Fruit fly (Drosophila melanogaster): ENCODE data around the gene CG11226.

The CG11226 gene

dm6 chr3L:22871845-22872361 is 35.0 kb downstream of the CG11226 start, which contains the start of the genes CG11109 and Arf1 (continued):
- TF ChIP-seq BEAF-32 (GFP tag; optimal IDR thresholded peaks at IDR 0.05), result peak; percentile 76
- TF ChIP-seq sna (GFP tag; IDR thresholded peaks at IDR 0.05; ENCODE audit: partially characterized antibody), result peak; percentile 13
- peak; percentile 60 for TF ChIP-seq CG14860 (GFP tag; IDR thresholded peaks at IDR 0.05; ENCODE audit: partially characterized antibody)
- TF ChIP-seq Sin3A (optimal IDR thresholded peaks at IDR 0.05), result peak; percentile 27
- TF ChIP-seq B-H2 (GFP tag; optimal IDR thresholded peaks at IDR 0.05), result peak; percentile 1
- TF ChIP-seq E2f2 (GFP tag; IDR thresholded peaks at IDR 0.05), result peak; percentile 61
- no peak for TF ChIP-seq Vsx1 (GFP tag; optimal IDR thresholded peaks at IDR 0.05)
- peak; percentile 15 for TF ChIP-seq CG15479 (GFP tag; optimal IDR thresholded peaks at IDR 0.05)
- 0 out of 2 replicates have a peak, but pooled peaks have one; percentile 7 for TF ChIP-seq CG31441 (GFP tag; IDR thresholded peaks at IDR 0.05)
- TF ChIP-seq Stat92E (GFP tag; optimal IDR thresholded peaks at IDR 0.05), result peak in 1 of 3 experiments; percentile 15
- TF ChIP-seq pan (optimal IDR thresholded peaks at IDR 0.05), result no peak
- no peak for TF ChIP-seq pan (GFP tag; optimal IDR thresholded peaks at IDR 0.05 in 1 of 2, IDR thresholded peaks at IDR 0.05 in 1 of 2)
- TF ChIP-seq gfzf (GFP tag; optimal IDR thresholded peaks at IDR 0.05), result peak; percentile 7
- TF ChIP-seq CG3847 (GFP tag; IDR thresholded peaks at IDR 0.05), result peak; percentile 45
- TF ChIP-seq vvl (GFP tag; IDR thresholded peaks at IDR 0.05), result 0 out of 2 replicates have a peak, but pooled peaks have one; percentile 10
- no peak for TF ChIP-seq CG8290 (GFP tag; optimal IDR thresholded peaks at IDR 0.05)
- peak in 1 of 2 experiments; percentile 76 for TF ChIP-seq CG8290 (tag; optimal IDR thresholded peaks at IDR 0.05)
- TF ChIP-seq CG6791 (GFP tag; IDR thresholded peaks at IDR 0.05; ENCODE audit: partially characterized antibody), result peak; percentile 89
- peak; percentile 82 for TF ChIP-seq Opbp (GFP tag; IDR thresholded peaks at IDR 0.05; ENCODE audit: partially characterized antibody)
- TF ChIP-seq Pdp1 (GFP tag; optimal IDR thresholded peaks at IDR 0.05), result peak in 1 of 2 experiments; percentile 7
- TF ChIP-seq sqz (GFP tag; optimal IDR thresholded peaks at IDR 0.05), result peak; percentile 7
- peak; percentile 39 for TF ChIP-seq trem (tag; optimal IDR thresholded peaks at IDR 0.05)
- TF ChIP-seq HLH4C (GFP tag; IDR thresholded peaks at IDR 0.05; ENCODE audit: partially characterized antibody), result peak; percentile 59; the same call in 2 of the 3 replicates
- peak; percentile 67 for TF ChIP-seq crol (GFP tag; IDR thresholded peaks at IDR 0.05)
- peak; percentile 18 for TF ChIP-seq sug (tag; optimal IDR thresholded peaks at IDR 0.05)
- TF ChIP-seq MESR4 (GFP tag; optimal IDR thresholded peaks at IDR 0.05), result peak; percentile 70
- TF ChIP-seq CG12659 (GFP tag; optimal IDR thresholded peaks at IDR 0.05), result peak; percentile 63
- no peak for TF ChIP-seq Hr39 (optimal IDR thresholded peaks at IDR 0.05)
- peak; percentile 56; the same call in 1 of the 2 replicates for TF ChIP-seq nerfin-2 (GFP tag; IDR thresholded peaks at IDR 0.05; ENCODE audit: partially characterized antibody)
- peak; percentile 44 for TF ChIP-seq Myb (GFP tag; optimal IDR thresholded peaks at IDR 0.05)
- TF ChIP-seq CG2712 (tag; optimal IDR thresholded peaks at IDR 0.05), result peak; percentile 13
- TF ChIP-seq CG1603 (tag; optimal IDR thresholded peaks at IDR 0.05), result peak; percentile 75
- peak; percentile 60 for TF ChIP-seq row (GFP tag; IDR thresholded peaks at IDR 0.05)
- TF ChIP-seq fd3F (GFP tag; optimal IDR thresholded peaks at IDR 0.05), result no peak
- no peak for TF ChIP-seq Doc2 (GFP tag; IDR thresholded peaks at IDR 0.05)

- TF ChIP-seq CG7271 (tag; optimal IDR thresholded peaks at IDR 0.05) (peak; percentile 0), schlank (tag; optimal IDR thresholded peaks at IDR 0.05) (no peak), Dp (GFP tag; optimal IDR thresholded peaks at IDR 0.05) (peak; percentile 0), MBD-R2 (GFP tag; IDR thresholded peaks at IDR 0.05) (peak; percentile 19; the same call in 1 of the 2 replicates), yki (optimal IDR thresholded peaks at IDR 0.05) (no peak), chinmo (GFP tag; IDR thresholded peaks at IDR 0.05; ENCODE audit: partially characterized antibody) (0 out of 4 replicates have a peak, but pooled peaks have one; percentile 47), CTCF (GFP tag; optimal IDR thresholded peaks at IDR 0.05) (no peak), NC2β (GFP tag; optimal IDR thresholded peaks at IDR 0.05) (no peak), CG31224 (GFP tag; IDR thresholded peaks at IDR 0.05) (no peak), ttk (GFP tag; IDR thresholded peaks at IDR 0.05) (no peak), pfk (GFP tag; optimal IDR thresholded peaks at IDR 0.05) (no peak), HLH4C (GFP tag; IDR thresholded peaks at IDR 0.05; ENCODE audit: partially characterized antibody) (no peak), CG3838 (GFP tag; optimal IDR thresholded peaks at IDR 0.05) (no peak), eyg (GFP tag; optimal IDR thresholded peaks at IDR 0.05) (no peak), ac (GFP tag; optimal IDR thresholded peaks at IDR 0.05) (no peak), Med (GFP tag) (peak; percentile 50), BEAF-32 (GFP tag; optimal IDR thresholded peaks at IDR 0.05) (peak; percentile 21), CG11398 (GFP tag; optimal IDR thresholded peaks at IDR 0.05) (no peak), MESR4 (GFP tag; optimal IDR thresholded peaks at IDR 0.05) (peak; percentile 58), Nf-YB (GFP tag; optimal IDR thresholded peaks at IDR 0.05) (peak; percentile 88)
These were observed 41.1 kb downstream of the CG11226 start for dm6 chr3L:22877934-22878333.

Data from whole organism, embryonic.